Worm (Caenorhabditis elegans): ENCODE results near the gene atf-2.

DNA sequence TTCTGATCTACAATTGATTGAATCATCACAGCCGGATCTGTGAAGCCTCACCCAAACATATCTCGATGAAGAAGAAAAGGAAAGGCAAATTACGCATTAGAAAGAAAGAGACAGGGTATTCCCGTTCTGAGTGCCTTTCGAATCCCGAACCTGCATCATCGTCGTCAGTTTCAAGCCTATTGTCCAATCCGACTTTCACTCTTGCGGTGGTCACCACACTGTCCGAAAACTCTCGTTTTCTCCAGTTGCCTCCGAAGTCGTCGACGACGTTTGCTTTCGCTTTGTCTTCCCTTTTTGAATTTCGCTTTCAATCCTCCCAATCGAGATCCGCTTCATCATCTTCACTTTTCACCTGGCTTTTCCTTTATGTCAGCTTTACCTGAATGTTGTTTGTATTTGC lies 2.7 kb upstream of the atf-2 start:
- no peak for TF ChIP-seq tra-4 (tag; optimal IDR thresholded peaks at IDR 0.05)
- no peak for TF ChIP-seq ceh-13 (GFP tag; optimal IDR thresholded peaks at IDR 0.05)
- TF ChIP-seq ets-7 (tag; optimal IDR thresholded peaks at IDR 0.05), result no peak
- no peak for TF ChIP-seq ceh-36 (tag; optimal IDR thresholded peaks at IDR 0.05)
- TF ChIP-seq ama-1 (optimal IDR thresholded peaks at IDR 0.05), result no peak
- no peak for TF ChIP-seq tbx-11 (GFP tag; IDR thresholded peaks at IDR 0.05)
- TF ChIP-seq hmg-4 (GFP tag; optimal IDR thresholded peaks at IDR 0.05), result no peak
- TF ChIP-seq pes-1 (GFP tag; IDR thresholded peaks at IDR 0.05), result no peak

Measured in whole organism, early embryonic.